Worm (Caenorhabditis elegans): ENCODE data around the gene fmo-5.
A peak's percentile ranks its signal among the peaks of the same experiment; 100 is the strongest.

Gene fmo-5

ce11 chrV:915716-916115 lies 12.3 kb upstream of the fmo-5 start:
- TF ChIP-seq set-16 (GFP tag; IDR thresholded peaks at IDR 0.05): peak; percentile 74
- no peak for TF ChIP-seq R02D3.7 (tag; optimal IDR thresholded peaks at IDR 0.05)

ce11 chrV:911474-911873 lies 8.0 kb upstream of the fmo-5 start, which contains the start of gene adh-5:
adh-5 (plus strand) TSS chrV:911774.
- TF ChIP-seq aly-2 (tag; optimal IDR thresholded peaks at IDR 0.05): no peak
- no peak for TF ChIP-seq nhr-6 (tag; optimal IDR thresholded peaks at IDR 0.05)
- no peak for TF ChIP-seq rbr-2 (tag; optimal IDR thresholded peaks at IDR 0.05)
- TF ChIP-seq daf-8 (GFP tag; IDR thresholded peaks at IDR 0.05): no peak
- no peak for TF ChIP-seq nhr-48 (tag; optimal IDR thresholded peaks at IDR 0.05)
- no peak for TF ChIP-seq zip-11 (GFP tag; IDR thresholded peaks at IDR 0.05)
- no peak for TF ChIP-seq nhr-76 (tag; optimal IDR thresholded peaks at IDR 0.05)
- no peak for TF ChIP-seq daf-12 (tag; optimal IDR thresholded peaks at IDR 0.05)
- TF ChIP-seq zfp-3 (GFP tag; conservative IDR thresholded peaks at IDR 0.05): no peak
- no peak for TF ChIP-seq dve-1 (tag; optimal IDR thresholded peaks at IDR 0.05; ENCODE audit: insufficient read depth)
- no peak for TF ChIP-seq zag-1 (tag; optimal IDR thresholded peaks at IDR 0.05)
- no peak for TF ChIP-seq mdt-29 (GFP tag; IDR thresholded peaks at IDR 0.05)
- TF ChIP-seq snpc-1.2 (GFP tag; IDR thresholded peaks at IDR 0.05): no peak
- no peak for TF ChIP-seq ZK546.5 (tag; optimal IDR thresholded peaks at IDR 0.05)
- no peak for TF ChIP-seq ztf-7 (tag; optimal IDR thresholded peaks at IDR 0.05)
- no peak for TF ChIP-seq hmg-1.1 (GFP tag; IDR thresholded peaks at IDR 0.05)

ce11 chrV:910588-910987 lies 7.1 kb upstream of the fmo-5 start:
- TF ChIP-seq ZK546.5 (tag; optimal IDR thresholded peaks at IDR 0.05) (no peak), F37D6.2 (tag; optimal IDR thresholded peaks at IDR 0.05) (no peak), snpc-1.2 (GFP tag; IDR thresholded peaks at IDR 0.05) (no peak), arid-1 (GFP tag; conservative IDR thresholded peaks at IDR 0.05) (no peak), hmg-1.1 (GFP tag; IDR thresholded peaks at IDR 0.05) (no peak), cey-2 (tag; optimal IDR thresholded peaks at IDR 0.05; ENCODE audit: borderline replicate concordance, insufficient read depth) (no peak), ama-1 (optimal IDR thresholded peaks at IDR 0.05) (no peak), zfp-3 (GFP tag; conservative IDR thresholded peaks at IDR 0.05) (no peak), tra-1 (GFP tag; IDR thresholded peaks at IDR 0.05) (no peak), ceh-32 (tag; optimal IDR thresholded peaks at IDR 0.05; ENCODE audit: poor library complexity) (no peak), skn-1 (tag; optimal IDR thresholded peaks at IDR 0.05) (no peak), attf-4 (tag; optimal IDR thresholded peaks at IDR 0.05) (no peak), R02D3.7 (tag; optimal IDR thresholded peaks at IDR 0.05) (no peak), nhr-10 (tag; optimal IDR thresholded peaks at IDR 0.05) (no peak), lin-29 (GFP tag; IDR thresholded peaks at IDR 0.05) (no peak), Y105C5A.15 (GFP tag; IDR thresholded peaks at IDR 0.05) (no peak), hlh-11 (tag; optimal IDR thresholded peaks at IDR 0.05) (peak; percentile 81), lin-13 (GFP tag; optimal IDR thresholded peaks at IDR 0.05) (peak; percentile 20), nhr-25 (tag; optimal IDR thresholded peaks at IDR 0.05; ENCODE audit: borderline replicate concordance, insufficient read depth) (no peak), dpl-1 (GFP tag; optimal IDR thresholded peaks at IDR 0.05) (no peak), ztf-11 (tag; optimal IDR thresholded peaks at IDR 0.05) (no peak), nhr-11 (tag; optimal IDR thresholded peaks at IDR 0.05) (peak; percentile 28), zip-2 (tag; optimal IDR thresholded peaks at IDR 0.05) (no peak), mes-2 (tag; optimal IDR thresholded peaks at IDR 0.05; ENCODE audit: poor library complexity, severe bottlenecking) (peak; percentile 37), hif-1 (tag; optimal IDR thresholded peaks at IDR 0.05) (no peak), duxl-1 (tag; optimal IDR thresholded peaks at IDR 0.05; ENCODE audit: poor library complexity) (no peak), mdl-1 (tag; optimal IDR thresholded peaks at IDR 0.05) (peak in 1 of 2 experiments; percentile 53), dmd-8 (GFP tag; IDR thresholded peaks at IDR 0.05) (no peak), pqm-1 (tag; optimal IDR thresholded peaks at IDR 0.05) (peak; percentile 32), zip-11 (GFP tag; IDR thresholded peaks at IDR 0.05) (no peak), zag-1 (tag; optimal IDR thresholded peaks at IDR 0.05) (no peak), nhr-42 (GFP tag; IDR thresholded peaks at IDR 0.05) (no peak), nhr-76 (tag; optimal IDR thresholded peaks at IDR 0.05) (no peak), rbr-2 (tag; optimal IDR thresholded peaks at IDR 0.05) (no peak), fkh-10 (GFP tag; optimal IDR thresholded peaks at IDR 0.05) (no peak), ztf-7 (tag; optimal IDR thresholded peaks at IDR 0.05) (no peak), Y5F2A.4 (GFP tag; optimal IDR thresholded peaks at IDR 0.05) (no peak), madf-5 (GFP tag; IDR thresholded peaks at IDR 0.05) (no peak), mxl-2 (GFP tag; conservative IDR thresholded peaks at IDR 0.05) (no peak)

All from whole organism, L4 larva.